Worm (Caenorhabditis elegans): ENCODE measurements around the gene K10H10.6.

- TF ChIP-seq ztf-29 (GFP tag; IDR thresholded peaks at IDR 0.05) (no peak), ref-1 (GFP tag; conservative IDR thresholded peaks at IDR 0.05) (no peak)
Measured at ce11 chrII:14502997-14503396, at the start of gene K10H10.6.

Measured in whole organism, midembryonic.